Worm (Caenorhabditis elegans) whole organism, L4 larva: Measurements from ENCODE around the gene C44C1.6.

Source experiments
- F10B5.3 ChIP-seq: sonication (generic microtip); optimal IDR thresholded peaks from 2 replicates; lab custom pipeline; 2016; ENCODE audit warnings: mild to moderate bottlenecking, missing genetic modification characterization, missing compliant biosample characterization
- R02D3.7 ChIP-seq: fragments of 150-350 bp; sonication (generic microtip); optimal IDR thresholded peaks from 3 replicates; lab custom pipeline; 2014; ENCODE audit warnings: missing biosample characterization, missing genetic modification characterization
- T20F7.1 ChIP-seq: fragments of 200-800 bp; sonication (Bioruptor generic); optimal IDR thresholded peaks from 2 replicates; lab custom pipeline; 2018; ENCODE audit warnings: mild to moderate bottlenecking, missing genetic modification characterization, missing compliant biosample characterization
- T26A8.4 ChIP-seq: fragments of 200-800 bp; sonication (Bioruptor generic); IDR thresholded peaks from 2 replicates; pipeline ENCODE4 v1.3.6; 2022; ENCODE audit warnings: missing genetic modification characterization, missing compliant biosample characterization
- Y105C5A.15 ChIP-seq: fragments of 200-800 bp; sonication (Bioruptor generic); IDR thresholded peaks from 2 replicates; pipeline ENCODE4 v1.3.6; 2022; ENCODE audit warnings: missing genetic modification characterization, missing compliant biosample characterization
- Y5F2A.4 ChIP-seq: fragments of 200-800 bp; sonication (Bioruptor generic); optimal IDR thresholded peaks from 2 replicates; lab custom pipeline; 2018; ENCODE audit warnings: mild to moderate bottlenecking, missing genetic modification characterization, missing compliant biosample characterization
- aha-1 ChIP-seq: fragments of 150-350 bp; peaks from one replicate; lab custom pipeline; 2014; ENCODE audit warnings: missing biosample characterization, missing genetic modification characterization
- aly-2 ChIP-seq: sonication (generic microtip); optimal IDR thresholded peaks from 2 replicates; lab custom pipeline; 2018; ENCODE audit warnings: missing biosample characterization, missing genetic modification characterization
- ceh-20 ChIP-seq: fragments of 200-800 bp; sonication (Bioruptor generic); IDR thresholded peaks from 2 replicates; pipeline ENCODE4 v1.3.6; 2022; ENCODE audit warnings: missing genetic modification reagents, missing genetic modification characterization, missing compliant biosample characterization
- ceh-62 ChIP-seq: sonication (generic microtip); optimal IDR thresholded peaks from 2 replicates; lab custom pipeline; 2017; ENCODE audit warnings: missing biosample characterization, missing genetic modification characterization
- ceh-82 ChIP-seq: sonication (generic microtip); optimal IDR thresholded peaks from 2 replicates; lab custom pipeline; 2017; ENCODE audit warnings: missing biosample characterization, missing genetic modification characterization
- ces-1 ChIP-seq: fragments of 150-350 bp; sonication (generic microtip); optimal IDR thresholded peaks from 4 replicates; lab custom pipeline; 2014; ENCODE audit warnings: missing biosample characterization, missing genetic modification reagents, missing genetic modification characterization
- ctbp-1 ChIP-seq: fragments of 200-800 bp; sonication (Bioruptor generic); IDR thresholded peaks from 2 replicates; pipeline ENCODE4 v1.3.6; 2022; ENCODE audit warnings: missing genetic modification reagents, missing genetic modification characterization, missing compliant biosample characterization
- daf-12 ChIP-seq: fragments of 150-350 bp; optimal IDR thresholded peaks from 2 replicates; lab custom pipeline; 2014; ENCODE audit warnings: missing biosample characterization, missing genetic modification reagents, missing genetic modification characterization
- daf-16 ChIP-seq, 3 experiments: sonication (generic microtip); optimal IDR thresholded peaks; 2 replicates each; lab custom pipeline; 2016 to 2017; ENCODE audit warnings: missing genetic modification characterization in 3 of 3, missing genetic modification reagents in 3 of 3, mild to moderate bottlenecking in 2 of 3, missing compliant biosample characterization in 2 of 3, missing biosample characterization in 1 of 3, moderate library complexity in 1 of 3
- dmd-6 ChIP-seq: fragments of 200-800 bp; sonication (Bioruptor generic); IDR thresholded peaks from 2 replicates; pipeline ENCODE4 v1.3.6; 2022; ENCODE audit warnings: missing genetic modification reagents, missing genetic modification characterization, missing compliant biosample characterization
- egl-27 ChIP-seq: sonication (generic microtip); optimal IDR thresholded peaks from 3 replicates; lab custom pipeline; 2017; ENCODE audit warnings: missing biosample characterization, missing genetic modification reagents, missing genetic modification characterization
- fkh-10 ChIP-seq: fragments of 150-350 bp; optimal IDR thresholded peaks from 2 replicates; lab custom pipeline; 2014; ENCODE audit warnings: missing biosample characterization, missing genetic modification reagents, missing genetic modification characterization
- hlh-11 ChIP-seq: fragments of 200-800 bp; sonication (Bioruptor generic); optimal IDR thresholded peaks from 2 replicates; lab custom pipeline; 2018; ENCODE audit warnings: mild to moderate bottlenecking, missing genetic modification characterization, missing compliant biosample characterization
- hlh-30 ChIP-seq: sonication (generic microtip); optimal IDR thresholded peaks from 2 replicates; lab custom pipeline; 2017; ENCODE audit warnings: antibody characterized with exemption, mild to moderate bottlenecking, missing genetic modification characterization, missing compliant biosample characterization; ENCODE audit not compliant: insufficient read depth
- jun-1 ChIP-seq: fragments of 150-350 bp; optimal IDR thresholded peaks from 2 replicates; lab custom pipeline; 2014; ENCODE audit warnings: missing biosample characterization, missing genetic modification reagents, missing genetic modification characterization
- lin-39 ChIP-seq: fragments of 150-350 bp; optimal IDR thresholded peaks from 2 replicates; lab custom pipeline; 2014; ENCODE audit warnings: missing biosample characterization, missing genetic modification reagents, missing genetic modification characterization
- lir-3 ChIP-seq: sonication (generic microtip); optimal IDR thresholded peaks from 2 replicates; lab custom pipeline; 2016; ENCODE audit warnings: mild to moderate bottlenecking, missing genetic modification characterization, missing compliant biosample characterization
- lsy-2 ChIP-seq, 2 experiments: fragments of 150-350 bp in 1 of 2; sonication (generic microtip) in 1 of 2; optimal IDR thresholded peaks; 2 replicates each; lab custom pipeline; 2014 to 2017; ENCODE audit warnings: missing biosample characterization in 2 of 2, missing genetic modification characterization in 2 of 2
- madf-5 ChIP-seq, 2 experiments: fragments of 200-800 bp; sonication (Bioruptor generic); IDR thresholded peaks; 2 replicates each; pipeline ENCODE4 v1.3.6; 2022; ENCODE audit warnings: missing compliant biosample characterization in 2 of 2, missing genetic modification characterization in 2 of 2
- madf-9 ChIP-seq: fragments of 200-800 bp; sonication (Bioruptor generic); conservative IDR thresholded peaks from 2 replicates; pipeline ENCODE4 v1.3.6; 2022; ENCODE audit warnings: missing genetic modification reagents, missing genetic modification characterization, missing compliant biosample characterization
- mdl-1 ChIP-seq, 2 experiments: fragments of 150-350 bp in 1 of 2; sonication (generic microtip) in 1 of 2; optimal IDR thresholded peaks; 2 replicates each; lab custom pipeline; 2014 to 2017; ENCODE audit warnings: missing biosample characterization in 2 of 2, missing genetic modification characterization in 2 of 2
- mep-1 ChIP-seq: fragments of 150-350 bp; sonication (generic microtip); optimal IDR thresholded peaks from 3 replicates; lab custom pipeline; 2014; ENCODE audit warnings: missing biosample characterization, missing genetic modification characterization
- mxl-3 ChIP-seq: fragments of 200-800 bp; sonication (Bioruptor generic); optimal IDR thresholded peaks from 2 replicates; lab custom pipeline; 2018; ENCODE audit warnings: mild to moderate bottlenecking, missing genetic modification characterization, missing compliant biosample characterization
- nhr-10 ChIP-seq: fragments of 150-350 bp; optimal IDR thresholded peaks from 2 replicates; lab custom pipeline; 2014; ENCODE audit warnings: missing biosample characterization, missing genetic modification characterization
- nhr-11 ChIP-seq: fragments of 150-350 bp; optimal IDR thresholded peaks from 2 replicates; lab custom pipeline; 2014; ENCODE audit warnings: missing biosample characterization, missing genetic modification characterization
- nhr-111 ChIP-seq: fragments of 200-800 bp; sonication (Bioruptor generic); optimal IDR thresholded peaks from 2 replicates; lab custom pipeline; 2018; ENCODE audit warnings: mild to moderate bottlenecking, missing genetic modification characterization, missing compliant biosample characterization
- nhr-28 ChIP-seq: fragments of 150-350 bp; optimal IDR thresholded peaks from 2 replicates; lab custom pipeline; 2014; ENCODE audit warnings: missing biosample characterization, missing genetic modification characterization
- nhr-41 ChIP-seq: fragments of 200-800 bp; sonication (Bioruptor generic); IDR thresholded peaks from 2 replicates; pipeline ENCODE4 v1.3.6; 2022; ENCODE audit warnings: missing genetic modification reagents, missing genetic modification characterization, missing compliant biosample characterization
- nhr-48 ChIP-seq: sonication (generic microtip); optimal IDR thresholded peaks from 2 replicates; lab custom pipeline; 2016; ENCODE audit warnings: mild to moderate bottlenecking, missing genetic modification characterization, missing compliant biosample characterization
- nhr-77 ChIP-seq: fragments of 150-350 bp; optimal IDR thresholded peaks from 2 replicates; lab custom pipeline; 2014; ENCODE audit warnings: missing biosample characterization, missing genetic modification characterization
- pqm-1 ChIP-seq: sonication (generic microtip); optimal IDR thresholded peaks from 2 replicates; lab custom pipeline; 2017; ENCODE audit warnings: missing biosample characterization, missing genetic modification characterization
- rbr-2 ChIP-seq: sonication (generic microtip); optimal IDR thresholded peaks from 2 replicates; lab custom pipeline; 2016; ENCODE audit warnings: missing genotype, missing genetic modification characterization, missing compliant biosample characterization
- saeg-2 ChIP-seq: fragments of 200-800 bp; sonication (Bioruptor generic); IDR thresholded peaks from 2 replicates; pipeline ENCODE4 v1.3.6; 2022; ENCODE audit warnings: missing genetic modification reagents, missing genetic modification characterization, missing compliant biosample characterization
- sdz-12 ChIP-seq: fragments of 200-800 bp; sonication (Bioruptor generic); optimal IDR thresholded peaks from 2 replicates; lab custom pipeline; 2018; ENCODE audit warnings: mild to moderate bottlenecking, missing genetic modification characterization, missing compliant biosample characterization
- set-16 ChIP-seq: fragments of 200-800 bp; sonication (Bioruptor generic); IDR thresholded peaks from 2 replicates; pipeline ENCODE4 v1.3.6; 2022; ENCODE audit warnings: missing genetic modification reagents, missing genetic modification characterization, missing compliant biosample characterization
- tag-97 ChIP-seq: fragments of 200-800 bp; sonication (Bioruptor generic); IDR thresholded peaks from 2 replicates; pipeline ENCODE4 v1.3.6; 2022; ENCODE audit warnings: missing genetic modification characterization, missing compliant biosample characterization
- unc-130 ChIP-seq: sonication (generic microtip); optimal IDR thresholded peaks from 2 replicates; lab custom pipeline; 2016; ENCODE audit warnings: missing genetic modification reagents, missing genetic modification characterization, missing compliant biosample characterization
- zfp-3 ChIP-seq: fragments of 200-800 bp; sonication (Bioruptor generic); conservative IDR thresholded peaks from 2 replicates; pipeline ENCODE4 v1.3.6; 2022; ENCODE audit warnings: missing genetic modification reagents, missing genetic modification characterization, missing compliant biosample characterization
- zip-2 ChIP-seq: fragments of 150-350 bp; optimal IDR thresholded peaks from 2 replicates; lab custom pipeline; 2014; ENCODE audit warnings: missing biosample characterization, missing genetic modification characterization
- ztf-11 ChIP-seq: fragments of 150-350 bp; optimal IDR thresholded peaks from 2 replicates; lab custom pipeline; 2014; ENCODE audit warnings: missing biosample characterization, missing genetic modification characterization

C44C1.6 gene

DNA sequence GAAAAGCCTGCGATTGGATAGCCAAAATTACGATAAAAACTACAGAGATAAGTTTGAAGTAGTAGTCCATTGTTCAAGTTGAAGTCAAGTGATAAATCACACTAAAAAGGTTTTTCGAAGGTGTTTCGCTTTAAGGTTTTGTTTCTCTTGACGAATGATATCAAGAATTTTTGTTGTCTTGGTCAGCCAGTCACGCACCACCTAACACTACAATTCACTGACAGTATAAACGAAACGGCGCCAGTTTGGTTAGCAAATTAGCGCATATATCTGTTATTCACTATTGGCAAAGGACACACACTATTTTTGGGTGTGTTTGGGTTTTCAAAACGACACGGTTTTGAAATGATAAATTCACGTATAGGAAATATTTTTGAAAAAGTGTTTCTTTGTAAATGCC is at the start of gene C44C1.6:
Gene C44C1.6 (minus strand): TSS at position 199 of the 400 bp plus-strand sequence.
- TF ChIP-seq dmd-6 (GFP tag; lab: Robert Waterston, UW): no peak; the same call in 1 of the 2 replicates
- TF ChIP-seq F10B5.3 (tag; lab: Kevin White, UChicago): no peak
- peak; percentile 31 for TF ChIP-seq nhr-28

DNA sequence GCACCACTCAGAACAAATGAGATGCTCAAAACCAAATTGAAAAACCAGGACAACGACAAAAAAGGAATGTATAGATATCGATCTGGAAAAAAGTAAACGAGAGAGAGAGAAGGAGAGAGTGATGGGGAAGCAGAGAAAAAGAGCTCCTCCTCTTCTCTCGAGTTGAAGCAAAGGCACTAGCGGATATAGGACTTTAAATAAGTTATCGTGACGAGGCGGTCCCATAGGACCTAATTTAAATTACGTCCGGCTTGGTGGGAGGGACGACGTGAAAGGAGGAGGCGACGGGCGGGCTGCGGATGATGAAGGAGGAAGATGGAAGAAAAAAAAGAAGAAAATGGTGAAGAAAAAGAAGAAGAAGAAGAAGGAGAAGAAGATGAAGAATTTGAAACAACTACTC is 48.5 kb upstream of the C44C1.6 start:
- TF ChIP-seq zfp-3 (GFP tag; lab: Robert Waterston, UW): no peak
- peak in 1 of 2 experiments; percentile 9 for TF ChIP-seq mdl-1 (tag; optimal IDR thresholded peaks at IDR 0.05; lab: Kevin White, UChicago)
- TF ChIP-seq nhr-28: no peak
- peak; percentile 2 for TF ChIP-seq hlh-11 (tag; lab: Kevin White, UChicago)
- peak; percentile 51 for TF ChIP-seq rbr-2 (tag; lab: Kevin White, UChicago)
- TF ChIP-seq daf-12: no peak
- peak; percentile 54; the same call in 1 of the 2 replicates for TF ChIP-seq set-16 (GFP tag; lab: Robert Waterston, UW)
- TF ChIP-seq lsy-2 (tag; optimal IDR thresholded peaks at IDR 0.05; lab: Kevin White, UChicago): peak in 1 of 2 experiments; percentile 6
- peak; percentile 75 for TF ChIP-seq aha-1
- TF ChIP-seq ces-1 (GFP tag; lab: Kevin White, UChicago): peak; percentile 61
- peak; percentile 44 for TF ChIP-seq mep-1 (tag; lab: Kevin White, UChicago)
- peak; percentile 19 for TF ChIP-seq hlh-30 (tag; lab: Kevin White, UChicago)
- no peak for TF ChIP-seq saeg-2 (GFP tag; lab: Robert Waterston, UW)
- TF ChIP-seq ceh-20: no peak
- peak; percentile 67; the same call in 1 of the 2 replicates for TF ChIP-seq ctbp-1 (GFP tag; lab: Robert Waterston, UW)
- TF ChIP-seq nhr-41: no peak
- no peak for TF ChIP-seq ceh-82 (tag; lab: Kevin White, UChicago)

DNA sequence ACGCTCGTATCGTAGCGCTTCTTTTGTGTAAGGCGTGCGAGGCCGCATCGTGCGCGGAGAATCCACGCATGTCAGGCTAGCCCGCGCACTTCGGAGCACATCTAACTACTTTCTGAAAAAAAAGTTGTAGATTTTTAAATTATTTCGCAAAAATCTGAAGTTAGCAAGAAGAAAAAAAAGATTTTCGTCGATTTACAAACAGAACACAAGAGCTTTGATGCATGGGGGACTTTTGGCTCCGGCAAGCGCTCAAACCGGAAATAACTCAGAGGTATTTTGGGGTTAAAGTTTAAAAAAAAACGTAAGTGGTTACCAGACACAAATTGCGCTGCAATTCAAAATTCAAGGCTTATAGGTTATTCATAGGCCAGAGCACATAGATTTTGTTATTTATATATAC is 47.4 kb upstream of the C44C1.6 start, which contains the start of the genes F55A4.13 and nlf-1:
Gene F55A4.13 (minus strand): TSS at position 101 of the 400 bp plus-strand sequence.
Gene nlf-1 (minus strand): TSS at position 112 of the 400 bp plus-strand sequence.
- no peak for TF ChIP-seq ceh-62 (tag; lab: Kevin White, UChicago)
- no peak for TF ChIP-seq lir-3 (tag; lab: Kevin White, UChicago)
- no peak for TF ChIP-seq nhr-48 (tag; lab: Kevin White, UChicago)
- TF ChIP-seq zip-2 (tag; lab: Kevin White, UChicago): no peak
- TF ChIP-seq ceh-82 (tag; lab: Kevin White, UChicago): no peak
- TF ChIP-seq mep-1 (tag; lab: Kevin White, UChicago): no peak
- TF ChIP-seq unc-130 (GFP tag; lab: Kevin White, UChicago): no peak
- TF ChIP-seq Y5F2A.4: no peak
- no peak for TF ChIP-seq nhr-10 (tag; lab: Kevin White, UChicago)
- TF ChIP-seq madf-5 (GFP tag; IDR thresholded peaks at IDR 0.05; lab: Robert Waterston, UW): no peak
- TF ChIP-seq nhr-77 (tag; lab: Kevin White, UChicago): no peak
- no peak for TF ChIP-seq egl-27 (tag; lab: Kevin White, UChicago)
- TF ChIP-seq lin-39 (tag; lab: Kevin White, UChicago): no peak
- no peak for TF ChIP-seq daf-12
- no peak for TF ChIP-seq dmd-6 (GFP tag; lab: Robert Waterston, UW)
- no peak for TF ChIP-seq nhr-111 (GFP tag; lab: Kevin White, UChicago)
- TF ChIP-seq rbr-2 (tag; lab: Kevin White, UChicago): no peak

DNA sequence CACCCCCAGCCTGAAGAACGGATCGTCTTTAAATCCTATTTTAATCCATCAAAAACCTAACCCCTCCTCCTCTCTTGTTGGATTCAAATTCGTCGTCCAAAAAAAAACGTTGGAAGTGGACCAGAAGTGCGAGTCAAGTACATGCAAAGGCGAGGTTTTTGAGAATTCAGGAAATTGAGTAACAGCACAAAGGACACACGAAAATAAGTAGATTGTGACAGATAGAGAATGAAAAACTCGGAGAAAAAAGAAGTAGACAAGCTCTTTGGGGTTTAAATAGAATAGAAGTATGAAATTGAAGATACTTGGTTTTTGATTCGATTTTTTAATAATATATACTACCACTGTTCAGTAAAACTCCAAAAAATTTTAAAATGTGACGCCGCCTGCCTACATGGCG is 44.6 kb upstream of the C44C1.6 start:
- no peak for TF ChIP-seq sdz-12 (GFP tag; lab: Kevin White, UChicago)
- no peak for TF ChIP-seq nhr-11 (tag; lab: Kevin White, UChicago)
- TF ChIP-seq ctbp-1 (GFP tag; lab: Robert Waterston, UW): peak; percentile 41; the same call in 1 of the 2 replicates
- TF ChIP-seq lin-39 (tag; lab: Kevin White, UChicago): no peak
- peak; percentile 36 for TF ChIP-seq ces-1 (GFP tag; lab: Kevin White, UChicago)
- no peak for TF ChIP-seq T20F7.1 (GFP tag; lab: Kevin White, UChicago)
- no peak for TF ChIP-seq T26A8.4 (GFP tag; lab: Robert Waterston, UW)
- TF ChIP-seq aha-1: no peak
- TF ChIP-seq aly-2: no peak
- TF ChIP-seq daf-16 (GFP tag; optimal IDR thresholded peaks at IDR 0.05; lab: Kevin White, UChicago): no peak
- TF ChIP-seq daf-16 (tag; optimal IDR thresholded peaks at IDR 0.05; lab: Kevin White, UChicago): no peak
- no peak for TF ChIP-seq ztf-11 (tag; lab: Kevin White, UChicago)
- no peak for TF ChIP-seq R02D3.7 (tag; lab: Kevin White, UChicago)
- TF ChIP-seq tag-97 (GFP tag; lab: Robert Waterston, UW): no peak
- no peak for TF ChIP-seq hlh-30 (tag; lab: Kevin White, UChicago)
- no peak for TF ChIP-seq madf-9 (GFP tag; lab: Robert Waterston, UW)
- no peak for TF ChIP-seq pqm-1
- no peak for TF ChIP-seq jun-1
- TF ChIP-seq fkh-10: peak; percentile 89
- no peak for TF ChIP-seq mxl-3 (GFP tag; lab: Kevin White, UChicago)
- TF ChIP-seq Y105C5A.15 (GFP tag; lab: Robert Waterston, UW): no peak
